Worm (Caenorhabditis elegans): ENCODE measurements around the gene R12C12.7.

- no peak for TF ChIP-seq elt-3 (tag; optimal IDR thresholded peaks at IDR 0.05)
- TF ChIP-seq nhr-28 (tag; optimal IDR thresholded peaks at IDR 0.05) = no peak
- no peak for TF ChIP-seq unc-62 (GFP tag; optimal IDR thresholded peaks at IDR 0.05)
- no peak for TF ChIP-seq nhr-12 (tag; optimal IDR thresholded peaks at IDR 0.05)
- no peak for TF ChIP-seq lin-13 (tag; optimal IDR thresholded peaks at IDR 0.05)
- TF ChIP-seq pha-4 (tag; optimal IDR thresholded peaks at IDR 0.05) = no peak
- TF ChIP-seq hlh-1 (tag; optimal IDR thresholded peaks at IDR 0.05) = no peak
- no peak for TF ChIP-seq snpc-4 (tag; optimal IDR thresholded peaks at IDR 0.05)
- no peak for TF ChIP-seq mep-1 (tag; optimal IDR thresholded peaks at IDR 0.05)
Observed at ce11 chrII:6077604-6078003, 21.8 kb upstream of the R12C12.7 start, which contains the start of gene H12I13.6.
